Worm (Caenorhabditis elegans): ENCODE results near the gene K10D11.7.
A peak's percentile ranks its signal among the peaks of the same experiment; 100 is the strongest.

- TF ChIP-seq ets-7 (tag; optimal IDR thresholded peaks at IDR 0.05) (no peak), flt-1 (GFP tag; IDR thresholded peaks at IDR 0.05) (no peak), ama-1 (optimal IDR thresholded peaks at IDR 0.05) (peak; percentile 9), ceh-36 (tag; optimal IDR thresholded peaks at IDR 0.05) (no peak), tra-4 (tag; optimal IDR thresholded peaks at IDR 0.05) (no peak), hnd-1 (tag; optimal IDR thresholded peaks at IDR 0.05) (no peak), hmbx-1 (tag; optimal IDR thresholded peaks at IDR 0.05) (no peak), sea-1 (GFP tag; conservative IDR thresholded peaks at IDR 0.05) (no peak)
These were observed 37.7 kb upstream of the K10D11.7 start for ce11 chrIV:13033516-13033915.

Data from whole organism, early embryonic.